Worm (Caenorhabditis elegans) whole organism, L4 larva: ENCODE results near the gene cutl-28.

Experiments
- F37D6.2 ChIP-seq: sonication (generic microtip); optimal IDR thresholded peaks from 2 replicates; lab custom pipeline; 2016; ENCODE audit warnings: mild to moderate bottlenecking, missing genetic modification characterization, missing compliant biosample characterization
- F49E8.2 ChIP-seq: sonication (generic microtip); optimal IDR thresholded peaks from 2 replicates; lab custom pipeline; 2016; ENCODE audit warnings: missing compliant biosample characterization, mild to moderate bottlenecking, missing genetic modification characterization, borderline replicate concordance
- T26A8.4 ChIP-seq: fragments of 200-800 bp; sonication (Bioruptor generic); IDR thresholded peaks from 2 replicates; pipeline ENCODE4 v1.3.6; 2022; ENCODE audit warnings: missing genetic modification characterization, missing compliant biosample characterization
- Y105C5A.15 ChIP-seq: fragments of 200-800 bp; sonication (Bioruptor generic); IDR thresholded peaks from 2 replicates; pipeline ENCODE4 v1.3.6; 2022; ENCODE audit warnings: missing genetic modification characterization, missing compliant biosample characterization
- Y5F2A.4 ChIP-seq: fragments of 200-800 bp; sonication (Bioruptor generic); optimal IDR thresholded peaks from 2 replicates; lab custom pipeline; 2018; ENCODE audit warnings: mild to moderate bottlenecking, missing genetic modification characterization, missing compliant biosample characterization
- ZK546.5 ChIP-seq, 2 experiments: sonication (generic microtip); optimal IDR thresholded peaks; 2 replicates each; lab custom pipeline; 2017; ENCODE audit warnings: missing biosample characterization in 2 of 2, missing genetic modification characterization in 2 of 2
- aha-1 ChIP-seq: fragments of 150-350 bp; peaks from one replicate; lab custom pipeline; 2014; ENCODE audit warnings: missing biosample characterization, missing genetic modification characterization
- ama-1 ChIP-seq: fragments of 150-350 bp; optimal IDR thresholded peaks from 2 replicates; lab custom pipeline; 2014; ENCODE audit warnings: inconsistent platforms, mixed read lengths
- ceh-20 ChIP-seq: fragments of 200-800 bp; sonication (Bioruptor generic); IDR thresholded peaks from 2 replicates; pipeline ENCODE4 v1.3.6; 2022; ENCODE audit warnings: missing genetic modification reagents, missing genetic modification characterization, missing compliant biosample characterization
- ceh-28 ChIP-seq: fragments of 150-350 bp; optimal IDR thresholded peaks from 2 replicates; lab custom pipeline; 2014; ENCODE audit warnings: missing biosample characterization, missing genetic modification reagents, missing genetic modification characterization
- ceh-32 ChIP-seq: sonication (generic microtip); optimal IDR thresholded peaks from 2 replicates; lab custom pipeline; 2016; ENCODE audit warnings: mild to moderate bottlenecking, missing genetic modification characterization, missing compliant biosample characterization; ENCODE audit not compliant: poor library complexity
- ceh-62 ChIP-seq: sonication (generic microtip); optimal IDR thresholded peaks from 2 replicates; lab custom pipeline; 2017; ENCODE audit warnings: missing biosample characterization, missing genetic modification characterization
- ceh-82 ChIP-seq: sonication (generic microtip); optimal IDR thresholded peaks from 2 replicates; lab custom pipeline; 2017; ENCODE audit warnings: missing biosample characterization, missing genetic modification characterization
- ces-1 ChIP-seq: fragments of 150-350 bp; sonication (generic microtip); optimal IDR thresholded peaks from 4 replicates; lab custom pipeline; 2014; ENCODE audit warnings: missing biosample characterization, missing genetic modification reagents, missing genetic modification characterization
- ctbp-1 ChIP-seq: fragments of 200-800 bp; sonication (Bioruptor generic); IDR thresholded peaks from 2 replicates; pipeline ENCODE4 v1.3.6; 2022; ENCODE audit warnings: missing genetic modification reagents, missing genetic modification characterization, missing compliant biosample characterization
- daf-12 ChIP-seq: fragments of 150-350 bp; optimal IDR thresholded peaks from 2 replicates; lab custom pipeline; 2014; ENCODE audit warnings: missing biosample characterization, missing genetic modification reagents, missing genetic modification characterization
- dmd-6 ChIP-seq: fragments of 200-800 bp; sonication (Bioruptor generic); IDR thresholded peaks from 2 replicates; pipeline ENCODE4 v1.3.6; 2022; ENCODE audit warnings: missing genetic modification reagents, missing genetic modification characterization, missing compliant biosample characterization
- dmd-9 ChIP-seq: fragments of 200-800 bp; sonication (Bioruptor generic); IDR thresholded peaks from 2 replicates; pipeline ENCODE4 v1.3.6; 2022; ENCODE audit warnings: missing genetic modification reagents, missing genetic modification characterization, missing compliant biosample characterization
- dve-1 ChIP-seq: sonication (generic microtip); optimal IDR thresholded peaks from 2 replicates; lab custom pipeline; 2017; ENCODE audit warnings: antibody characterized with exemption, mild to moderate bottlenecking, missing genetic modification characterization, missing compliant biosample characterization; ENCODE audit not compliant: insufficient read depth
- egl-43 ChIP-seq: fragments of 200-800 bp; sonication (Bioruptor generic); IDR thresholded peaks from 2 replicates; pipeline ENCODE4 v1.3.6; 2022; ENCODE audit warnings: missing genetic modification reagents, missing genetic modification characterization, missing compliant biosample characterization
- hif-1 ChIP-seq, 2 experiments: sonication (generic microtip); optimal IDR thresholded peaks; 2 replicates each; lab custom pipeline; 2016 to 2017; ENCODE audit warnings: missing compliant biosample characterization in 2 of 2, missing genetic modification characterization in 2 of 2, missing genetic modification reagents in 2 of 2, missing genotype in 2 of 2, mild to moderate bottlenecking in 1 of 2
- hlh-30 ChIP-seq: sonication (generic microtip); optimal IDR thresholded peaks from 2 replicates; lab custom pipeline; 2017; ENCODE audit warnings: antibody characterized with exemption, mild to moderate bottlenecking, missing genetic modification characterization, missing compliant biosample characterization; ENCODE audit not compliant: insufficient read depth
- hmg-1.1 ChIP-seq: fragments of 200-800 bp; sonication (Bioruptor generic); IDR thresholded peaks from 2 replicates; pipeline ENCODE4 v1.3.6; 2022; ENCODE audit warnings: missing genetic modification reagents, missing genetic modification characterization, missing compliant biosample characterization
- jun-1 ChIP-seq: fragments of 150-350 bp; optimal IDR thresholded peaks from 2 replicates; lab custom pipeline; 2014; ENCODE audit warnings: missing biosample characterization, missing genetic modification reagents, missing genetic modification characterization
- lin-1 ChIP-seq: fragments of 200-800 bp; sonication (Bioruptor generic); IDR thresholded peaks from 2 replicates; pipeline ENCODE4 v1.3.6; 2022; ENCODE audit warnings: missing genetic modification reagents, missing genetic modification characterization, missing compliant biosample characterization
- lin-38 ChIP-seq: fragments of 200-800 bp; sonication (Bioruptor generic); IDR thresholded peaks from 2 replicates; pipeline ENCODE4 v1.3.6; 2022; ENCODE audit warnings: missing genetic modification reagents, missing genetic modification characterization, missing compliant biosample characterization
- lin-39 ChIP-seq: fragments of 150-350 bp; optimal IDR thresholded peaks from 2 replicates; lab custom pipeline; 2014; ENCODE audit warnings: missing biosample characterization, missing genetic modification reagents, missing genetic modification characterization
- madf-5 ChIP-seq, 2 experiments: fragments of 200-800 bp; sonication (Bioruptor generic); IDR thresholded peaks; 2 replicates each; pipeline ENCODE4 v1.3.6; 2022; ENCODE audit warnings: missing compliant biosample characterization in 2 of 2, missing genetic modification characterization in 2 of 2
- madf-9 ChIP-seq: fragments of 200-800 bp; sonication (Bioruptor generic); conservative IDR thresholded peaks from 2 replicates; pipeline ENCODE4 v1.3.6; 2022; ENCODE audit warnings: missing genetic modification reagents, missing genetic modification characterization, missing compliant biosample characterization
- mes-2 ChIP-seq: sonication (generic microtip); optimal IDR thresholded peaks from 2 replicates; lab custom pipeline; 2016; ENCODE audit warnings: missing genotype, mild to moderate bottlenecking, missing genetic modification characterization, missing compliant biosample characterization; ENCODE audit not compliant: poor library complexity, severe bottlenecking
- nhr-10 ChIP-seq: fragments of 150-350 bp; optimal IDR thresholded peaks from 2 replicates; lab custom pipeline; 2014; ENCODE audit warnings: missing biosample characterization, missing genetic modification characterization
- nhr-102 ChIP-seq: sonication (generic microtip); optimal IDR thresholded peaks from 2 replicates; lab custom pipeline; 2016; ENCODE audit warnings: mild to moderate bottlenecking, missing genetic modification characterization, moderate library complexity, missing compliant biosample characterization
- nhr-11 ChIP-seq: fragments of 150-350 bp; optimal IDR thresholded peaks from 2 replicates; lab custom pipeline; 2014; ENCODE audit warnings: missing biosample characterization, missing genetic modification characterization
- nhr-111 ChIP-seq: fragments of 200-800 bp; sonication (Bioruptor generic); optimal IDR thresholded peaks from 2 replicates; lab custom pipeline; 2018; ENCODE audit warnings: mild to moderate bottlenecking, missing genetic modification characterization, missing compliant biosample characterization
- nhr-237 ChIP-seq: sonication (generic microtip); optimal IDR thresholded peaks from 2 replicates; lab custom pipeline; 2017; ENCODE audit warnings: missing biosample characterization, missing genetic modification characterization
- nhr-28 ChIP-seq: fragments of 150-350 bp; optimal IDR thresholded peaks from 2 replicates; lab custom pipeline; 2014; ENCODE audit warnings: missing biosample characterization, missing genetic modification characterization
- nhr-41 ChIP-seq: fragments of 200-800 bp; sonication (Bioruptor generic); IDR thresholded peaks from 2 replicates; pipeline ENCODE4 v1.3.6; 2022; ENCODE audit warnings: missing genetic modification reagents, missing genetic modification characterization, missing compliant biosample characterization
- nhr-48 ChIP-seq: sonication (generic microtip); optimal IDR thresholded peaks from 2 replicates; lab custom pipeline; 2016; ENCODE audit warnings: mild to moderate bottlenecking, missing genetic modification characterization, missing compliant biosample characterization
- nhr-6 ChIP-seq: fragments of 150-350 bp; optimal IDR thresholded peaks from 2 replicates; lab custom pipeline; 2014; ENCODE audit warnings: missing biosample characterization, missing genetic modification characterization
- nhr-77 ChIP-seq: fragments of 150-350 bp; optimal IDR thresholded peaks from 2 replicates; lab custom pipeline; 2014; ENCODE audit warnings: missing biosample characterization, missing genetic modification characterization
- php-3 ChIP-seq: fragments of 200-800 bp; sonication (Bioruptor generic); IDR thresholded peaks from 2 replicates; pipeline ENCODE4 v1.3.6; 2022; ENCODE audit warnings: missing genetic modification reagents, missing genetic modification characterization, missing compliant biosample characterization
- pqm-1 ChIP-seq: sonication (generic microtip); optimal IDR thresholded peaks from 2 replicates; lab custom pipeline; 2017; ENCODE audit warnings: missing biosample characterization, missing genetic modification characterization
- sdz-12 ChIP-seq: fragments of 200-800 bp; sonication (Bioruptor generic); optimal IDR thresholded peaks from 2 replicates; lab custom pipeline; 2018; ENCODE audit warnings: mild to moderate bottlenecking, missing genetic modification characterization, missing compliant biosample characterization
- snpc-1.2 ChIP-seq: fragments of 200-800 bp; sonication (Bioruptor generic); IDR thresholded peaks from 2 replicates; pipeline ENCODE4 v1.3.6; 2022; ENCODE audit warnings: missing genetic modification reagents, missing genetic modification characterization, missing compliant biosample characterization
- spr-3 ChIP-seq: fragments of 200-800 bp; sonication (Bioruptor generic); optimal IDR thresholded peaks from 2 replicates; lab custom pipeline; 2018; ENCODE audit warnings: mild to moderate bottlenecking, missing genetic modification characterization, missing compliant biosample characterization
- unc-62 ChIP-seq, 3 experiments: fragments of 150-350 bp in 1 of 3; sonication (generic microtip); optimal IDR thresholded peaks in 2 of 3; peaks in 1 of 3; 1 replicate in 1 of 3; 2 replicates in 2 of 3; lab custom pipeline; 2014 to 2017; ENCODE audit warnings: missing biosample characterization in 3 of 3, missing genetic modification characterization in 3 of 3, missing genetic modification reagents in 3 of 3, missing genotype in 1 of 3
- zfp-2 ChIP-seq: sonication (generic microtip); optimal IDR thresholded peaks from 2 replicates; lab custom pipeline; 2016; ENCODE audit warnings: mild to moderate bottlenecking, missing genetic modification characterization, missing compliant biosample characterization
- zip-11 ChIP-seq: fragments of 200-800 bp; sonication (Bioruptor generic); IDR thresholded peaks from 2 replicates; pipeline ENCODE4 v1.3.6; 2022; ENCODE audit warnings: missing genetic modification characterization, missing compliant biosample characterization

Gene cutl-28

DNA sequence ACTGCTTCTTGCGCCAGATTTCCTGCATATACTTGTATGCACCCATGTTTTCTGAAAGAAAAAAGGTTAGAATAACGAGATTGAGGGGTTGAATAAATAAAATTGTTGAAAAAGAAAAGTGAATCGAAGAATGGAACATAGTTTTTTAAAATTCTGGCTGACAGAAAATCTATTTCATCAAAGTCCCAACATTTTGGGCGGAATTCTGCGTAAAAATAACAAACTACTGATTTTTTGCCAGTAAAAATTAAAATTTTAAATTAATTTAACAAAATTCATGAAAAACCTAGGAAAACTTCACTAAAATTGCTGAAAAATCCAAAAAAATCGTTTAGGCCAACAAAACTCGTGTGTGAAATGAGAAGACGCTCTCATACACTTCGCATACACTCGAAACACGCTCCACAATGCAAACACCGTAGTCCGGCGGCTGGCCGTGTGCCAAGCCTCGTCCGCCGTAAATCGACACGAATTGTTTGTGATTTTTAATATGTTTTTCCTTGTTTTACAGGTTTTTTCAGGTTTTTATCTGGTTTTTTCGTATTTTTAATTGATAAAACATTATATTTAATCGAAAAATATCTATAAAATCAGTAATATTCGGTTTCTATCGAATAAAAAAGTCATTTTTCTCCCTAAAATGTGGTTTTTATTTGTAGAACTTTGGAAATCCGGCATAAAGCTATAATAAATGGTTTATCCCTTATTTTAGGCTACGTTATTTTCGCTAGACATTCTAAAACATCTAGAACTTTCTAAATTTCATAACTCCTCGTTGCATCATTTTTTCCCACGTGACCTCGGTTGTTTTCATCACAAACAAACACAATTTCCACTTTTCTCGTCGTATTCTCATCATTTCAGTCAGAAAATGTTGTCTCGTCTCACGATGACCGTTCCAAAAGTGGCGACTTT lies 29.5 kb upstream of the cutl-28 start, which contains the start of the genes rpl-15 and K11H12.8 (continued):
- TF ChIP-seq mes-2 (tag; lab: Kevin White, UChicago) (peak; percentile 100), sdz-12 (GFP tag; lab: Kevin White, UChicago) (peak; percentile 99), Y5F2A.4 (peak; percentile 96), ctbp-1 (GFP tag; lab: Robert Waterston, UW) (peak; percentile 99), ZK546.5 (tag; optimal IDR thresholded peaks at IDR 0.05; lab: Kevin White, UChicago) (peak in 1 of 2 experiments; percentile 89), nhr-28 (peak; percentile 99), pqm-1 (peak; percentile 93), zfp-2 (peak; percentile 93), F49E8.2 (tag; lab: Kevin White, UChicago) (peak; percentile 97), nhr-10 (tag; lab: Kevin White, UChicago) (peak; percentile 96), hmg-1.1 (GFP tag; lab: Robert Waterston, UW) (peak; percentile 99), unc-62 (GFP tag; optimal IDR thresholded peaks at IDR 0.05 in 1 of 2; lab: Kevin White, UChicago) (peak; percentile 54 to 100), unc-62 (tag; optimal IDR thresholded peaks at IDR 0.05; lab: Kevin White, UChicago) (peak; percentile 39), nhr-77 (peak; percentile 100), zip-11 (GFP tag; lab: Robert Waterston, UW) (peak; percentile 70; the same call in 1 of the 2 replicates), ceh-62 (tag; lab: Kevin White, UChicago) (peak; percentile 35), dmd-6 (GFP tag; lab: Robert Waterston, UW) (peak; percentile 100), nhr-48 (peak; percentile 97), T26A8.4 (GFP tag; lab: Robert Waterston, UW) (peak; percentile 99), lin-1 (GFP tag; lab: Robert Waterston, UW) (peak; percentile 98), nhr-111 (peak; percentile 97), dmd-9 (GFP tag; lab: Robert Waterston, UW) (peak; percentile 99), nhr-41 (peak; percentile 98), nhr-102 (tag; lab: Kevin White, UChicago) (peak; percentile 99), ceh-32 (tag; lab: Kevin White, UChicago) (peak; percentile 90), hlh-30 (tag; lab: Kevin White, UChicago) (peak; percentile 100), ceh-28 (tag; lab: Kevin White, UChicago) (peak; percentile 82), lin-39 (tag; lab: Kevin White, UChicago) (peak; percentile 89), daf-12 (no peak), aha-1 (tag; lab: Kevin White, UChicago) (peak; percentile 100), ama-1 (lab: Kevin White, UChicago) (peak; percentile 64), F37D6.2 (tag; lab: Kevin White, UChicago) (peak; percentile 97), Y105C5A.15 (GFP tag; lab: Robert Waterston, UW) (peak; percentile 97), snpc-1.2 (peak; percentile 95), lin-38 (GFP tag; lab: Robert Waterston, UW) (peak; percentile 99), nhr-237 (tag; lab: Kevin White, UChicago) (peak; percentile 84), jun-1 (tag; lab: Kevin White, UChicago) (peak; percentile 97), dve-1 (peak; percentile 100), madf-5 (GFP tag; IDR thresholded peaks at IDR 0.05; lab: Robert Waterston, UW) (peak; percentile 99), php-3 (GFP tag; lab: Robert Waterston, UW) (peak; percentile 98), ces-1 (GFP tag; lab: Kevin White, UChicago) (peak; percentile 92), spr-3 (GFP tag; lab: Kevin White, UChicago) (peak; percentile 99), nhr-6 (tag; lab: Kevin White, UChicago) (peak; percentile 100), egl-43 (GFP tag; lab: Robert Waterston, UW) (peak; percentile 98), ceh-82 (tag; lab: Kevin White, UChicago) (peak; percentile 86), madf-9 (GFP tag; lab: Robert Waterston, UW) (peak; percentile 99), ceh-20 (GFP tag; lab: Robert Waterston, UW) (peak; percentile 100), nhr-11 (peak; percentile 100), hif-1 (tag; optimal IDR thresholded peaks at IDR 0.05; lab: Kevin White, UChicago) (peak; percentile 90 to 98)
